Worm (Caenorhabditis elegans): ENCODE results near the gene noca-2.

ce11 chrX:11684261-11684660, 17.3 kb downstream of the noca-2 start, which contains the start of gene hnd-1:
- TF ChIP-seq ceh-28 (tag; optimal IDR thresholded peaks at IDR 0.05) (no peak), ZK546.5 (tag; optimal IDR thresholded peaks at IDR 0.05) (no peak), lin-13 (GFP tag; optimal IDR thresholded peaks at IDR 0.05) (no peak), nhr-10 (tag; optimal IDR thresholded peaks at IDR 0.05) (no peak), nhr-28 (tag; optimal IDR thresholded peaks at IDR 0.05) (no peak)

Data from whole organism, L4 larva.